Fruit fly (Drosophila melanogaster) whole organism, embryonic: Measurements from ENCODE around the gene MBD-like.

Source experiments
- Bgb ChIP-seq: fragments of 200-800 bp; sonication (Bioruptor generic); IDR thresholded peaks from 2 replicates; pipeline ENCODE4 v1.3.6; 2022; ENCODE audit warnings: missing biosample characterization, missing genetic modification characterization; ENCODE audit not compliant: partially characterized antibody
- CG10147 ChIP-seq: fragments of 200-800 bp; sonication (Bioruptor generic); optimal IDR thresholded peaks from 2 replicates; lab custom pipeline; 2019; ENCODE audit warnings: missing biosample characterization, mild to moderate bottlenecking, missing genetic modification characterization, moderate library complexity
- CG10565 ChIP-seq: fragments of 200-800 bp; sonication (Bioruptor generic); optimal IDR thresholded peaks from 3 replicates; lab custom pipeline; 2016; ENCODE audit warnings: missing biosample characterization, mild to moderate bottlenecking, missing genetic modification characterization
- CG11398 ChIP-seq: fragments of 200-800 bp; sonication (Bioruptor generic); optimal IDR thresholded peaks from 2 replicates; lab custom pipeline; 2016; ENCODE audit warnings: missing biosample characterization, missing genetic modification characterization
- CG12071 ChIP-seq: fragments of 200-800 bp; sonication (Bioruptor generic); optimal IDR thresholded peaks from 3 replicates; lab custom pipeline; 2018; ENCODE audit warnings: missing biosample characterization, mild to moderate bottlenecking, missing genetic modification characterization
- CG12391 ChIP-seq: fragments of 200-800 bp; sonication (Bioruptor generic); optimal IDR thresholded peaks from 3 replicates; lab custom pipeline; 2018; ENCODE audit warnings: missing biosample characterization, mild to moderate bottlenecking, missing genetic modification characterization, moderate library complexity
- CG13775 ChIP-seq: fragments of 200-800 bp; sonication (Bioruptor generic); optimal IDR thresholded peaks from 3 replicates; lab custom pipeline; 2017; ENCODE audit warnings: missing biosample characterization, mild to moderate bottlenecking, missing genetic modification characterization
- CG14014 ChIP-seq: fragments of 200-800 bp; sonication (Bioruptor generic); IDR thresholded peaks from 2 replicates; pipeline ENCODE4 v1.3.6; 2022; ENCODE audit warnings: missing biosample characterization, missing genetic modification characterization
- CG14860 ChIP-seq: fragments of 200-800 bp; sonication (Bioruptor generic); IDR thresholded peaks from 3 replicates; pipeline ENCODE4 v1.3.6; 2022; ENCODE audit warnings: missing biosample characterization, missing genetic modification characterization; ENCODE audit not compliant: partially characterized antibody
- CG16815 ChIP-seq: fragments of 200-800 bp; sonication (Bioruptor generic); optimal IDR thresholded peaks from 3 replicates; lab custom pipeline; 2017; ENCODE audit warnings: missing biosample characterization, mild to moderate bottlenecking, missing genetic modification characterization
- CG17359 ChIP-seq: fragments of 200-800 bp; sonication (Bioruptor generic); optimal IDR thresholded peaks from 3 replicates; lab custom pipeline; 2018; ENCODE audit warnings: missing biosample characterization, mild to moderate bottlenecking, missing genetic modification characterization, moderate library complexity
- CG17802 ChIP-seq: fragments of 200-800 bp; sonication (Bioruptor generic); optimal IDR thresholded peaks from 2 replicates; lab custom pipeline; 2018; ENCODE audit warnings: missing biosample characterization, mild to moderate bottlenecking, missing genetic modification characterization, moderate library complexity
- CG18619 ChIP-seq: fragments of 200-800 bp; sonication (Bioruptor generic); optimal IDR thresholded peaks from 3 replicates; lab custom pipeline; 2017; ENCODE audit warnings: missing biosample characterization, mild to moderate bottlenecking, missing genetic modification characterization
- CG3163 ChIP-seq: fragments of 200-800 bp; sonication (Bioruptor generic); optimal IDR thresholded peaks from 3 replicates; lab custom pipeline; 2016; ENCODE audit warnings: missing biosample characterization, missing genetic modification characterization
- CG32772 ChIP-seq: fragments of 200-800 bp; sonication (Bioruptor generic); IDR thresholded peaks from 2 replicates; pipeline ENCODE4 v1.3.6; 2022; ENCODE audit warnings: missing biosample characterization, missing genetic modification characterization
- CG4707 ChIP-seq: fragments of 200-800 bp; sonication (Bioruptor generic); optimal IDR thresholded peaks from 2 replicates; lab custom pipeline; 2018; ENCODE audit warnings: missing biosample characterization, mild to moderate bottlenecking, missing genetic modification characterization, moderate library complexity
- CG6654 ChIP-seq: fragments of 200-800 bp; sonication (Bioruptor generic); optimal IDR thresholded peaks from 2 replicates; lab custom pipeline; 2017; ENCODE audit warnings: missing biosample characterization, mild to moderate bottlenecking, missing genetic modification characterization
- CG6689 ChIP-seq: fragments of 200-800 bp; sonication (Bioruptor generic); IDR thresholded peaks from 2 replicates; pipeline ENCODE4 v1.3.6; 2022; ENCODE audit warnings: missing biosample characterization, missing genetic modification characterization
- CG6813 ChIP-seq: fragments of 200-800 bp; sonication (Bioruptor generic); optimal IDR thresholded peaks from 2 replicates; lab custom pipeline; 2017; ENCODE audit warnings: missing biosample characterization, missing genetic modification characterization, mild to moderate bottlenecking, moderate library complexity, missing genetic modification reagents
- CG6854 ChIP-seq: fragments of 200-800 bp; sonication (Bioruptor generic); optimal IDR thresholded peaks from 3 replicates; lab custom pipeline; 2017; ENCODE audit warnings: missing biosample characterization, mild to moderate bottlenecking, missing genetic modification characterization
- CG8359 ChIP-seq: fragments of 200-800 bp; sonication (Bioruptor generic); optimal IDR thresholded peaks from 2 replicates; lab custom pipeline; 2017; ENCODE audit warnings: missing biosample characterization, mild to moderate bottlenecking, missing genetic modification characterization, borderline replicate concordance
- CG8765 ChIP-seq: fragments of 200-800 bp; sonication (Bioruptor generic); IDR thresholded peaks from 2 replicates; pipeline ENCODE4 v1.3.6; 2022; ENCODE audit warnings: missing biosample characterization, missing genetic modification characterization
- E2f1 ChIP-seq: fragments of 200-800 bp; sonication (Bioruptor generic); IDR thresholded peaks from 2 replicates; pipeline ENCODE4 v1.3.6; 2022; ENCODE audit warnings: missing biosample characterization, missing genetic modification characterization
- Hr3 ChIP-seq: fragments of 200-800 bp; sonication (Bioruptor generic); optimal IDR thresholded peaks from 3 replicates; lab custom pipeline; 2016; ENCODE audit warnings: missing biosample characterization, missing genetic modification characterization
- Meics ChIP-seq: fragments of 200-800 bp; sonication (Bioruptor generic); optimal IDR thresholded peaks from 2 replicates; lab custom pipeline; 2017; ENCODE audit warnings: missing biosample characterization, mild to moderate bottlenecking, missing genetic modification characterization
- NC2β ChIP-seq: fragments of 200-800 bp; sonication (Bioruptor generic); optimal IDR thresholded peaks from 2 replicates; lab custom pipeline; 2016; ENCODE audit warnings: missing biosample characterization, missing genetic modification characterization
- NK7.1 ChIP-seq: fragments of 200-800 bp; sonication (Bioruptor generic); optimal IDR thresholded peaks from 3 replicates; lab custom pipeline; 2016; ENCODE audit warnings: missing biosample characterization, missing genetic modification characterization
- Nf-YC ChIP-seq: fragments of 200-800 bp; optimal IDR thresholded peaks from 3 replicates; lab custom pipeline; 2019; ENCODE audit warnings: missing biosample characterization, mild to moderate bottlenecking, missing genetic modification characterization, moderate library complexity
- NfI ChIP-seq: fragments of 200-800 bp; sonication (Bioruptor generic); optimal IDR thresholded peaks from 3 replicates; lab custom pipeline; 2018; ENCODE audit warnings: missing biosample characterization, mild to moderate bottlenecking, missing genetic modification characterization, moderate library complexity
- Spps ChIP-seq: fragments of 200-800 bp; sonication (Bioruptor generic); optimal IDR thresholded peaks from 2 replicates; lab custom pipeline; 2018; ENCODE audit warnings: missing biosample characterization, mild to moderate bottlenecking, missing genetic modification characterization
- ab ChIP-seq: fragments of 200-800 bp; sonication (Bioruptor generic); optimal IDR thresholded peaks from 2 replicates; lab custom pipeline; 2016; ENCODE audit warnings: missing biosample characterization, missing genetic modification characterization
- al ChIP-seq: fragments of 200-800 bp; sonication (Bioruptor generic); IDR thresholded peaks from 2 replicates; pipeline ENCODE4 v1.3.6; 2022; ENCODE audit warnings: missing biosample characterization, missing genetic modification characterization
- ap ChIP-seq: fragments of 200-800 bp; sonication (Bioruptor generic); IDR thresholded peaks from 2 replicates; pipeline ENCODE4 v1.3.6; 2022; ENCODE audit warnings: missing biosample characterization, missing genetic modification characterization
- ato ChIP-seq: fragments of 200-800 bp; sonication (Bioruptor generic); IDR thresholded peaks from 2 replicates; pipeline ENCODE4 v1.3.6; 2022; ENCODE audit warnings: missing biosample characterization, missing genetic modification characterization; ENCODE audit not compliant: partially characterized antibody
- bowl ChIP-seq: fragments of 200-800 bp; sonication (Bioruptor generic); IDR thresholded peaks from 2 replicates; pipeline ENCODE4 v1.3.6; 2022; ENCODE audit warnings: missing biosample characterization, missing genetic modification characterization
- chinmo ChIP-seq: fragments of 200-800 bp; sonication (Bioruptor generic); IDR thresholded peaks from 4 replicates; pipeline ENCODE4 v1.3.6; 2022; ENCODE audit warnings: missing biosample characterization, missing genetic modification characterization; ENCODE audit not compliant: partially characterized antibody
- da ChIP-seq: fragments of 200-800 bp; sonication (Bioruptor generic); optimal IDR thresholded peaks from 2 replicates; lab custom pipeline; 2016; ENCODE audit warnings: missing biosample characterization, missing genetic modification characterization
- dimm ChIP-seq: fragments of 200-800 bp; sonication (Bioruptor generic); IDR thresholded peaks from 2 replicates; pipeline ENCODE4 v1.3.6; 2022; ENCODE audit warnings: missing biosample characterization, missing genetic modification characterization
- dmrt11E ChIP-seq: fragments of 200-800 bp; sonication (Bioruptor generic); optimal IDR thresholded peaks from 3 replicates; lab custom pipeline; 2018; ENCODE audit warnings: missing biosample characterization, mild to moderate bottlenecking, missing genetic modification characterization, moderate library complexity
- exex ChIP-seq: fragments of 200-800 bp; sonication (Bioruptor generic); optimal IDR thresholded peaks from 4 replicates; lab custom pipeline; 2018; ENCODE audit warnings: missing biosample characterization, mild to moderate bottlenecking, missing genetic modification characterization, moderate library complexity
- eyg ChIP-seq: fragments of 200-800 bp; sonication (Bioruptor generic); optimal IDR thresholded peaks from 3 replicates; lab custom pipeline; 2016; ENCODE audit warnings: missing biosample characterization, missing genetic modification characterization
- fd64A ChIP-seq: fragments of 200-800 bp; sonication (Bioruptor generic); optimal IDR thresholded peaks from 3 replicates; lab custom pipeline; 2018; ENCODE audit warnings: missing biosample characterization, mild to moderate bottlenecking, missing genetic modification characterization
- fu2 ChIP-seq: fragments of 200-800 bp; sonication (Bioruptor generic); optimal IDR thresholded peaks from 2 replicates; lab custom pipeline; 2016; ENCODE audit warnings: missing biosample characterization, missing genetic modification characterization
- gsb-n ChIP-seq: fragments of 200-800 bp; sonication (Bioruptor generic); optimal IDR thresholded peaks from 3 replicates; lab custom pipeline; 2018; ENCODE audit warnings: missing biosample characterization, mild to moderate bottlenecking, missing genetic modification characterization
- ham ChIP-seq: fragments of 200-800 bp; sonication (Bioruptor generic); IDR thresholded peaks from 2 replicates; pipeline ENCODE4 v1.3.6; 2022; ENCODE audit warnings: missing biosample characterization, missing genetic modification characterization
- her ChIP-seq: fragments of 200-800 bp; sonication (Bioruptor generic); optimal IDR thresholded peaks from 2 replicates; lab custom pipeline; 2016; ENCODE audit warnings: missing biosample characterization, missing genetic modification characterization
- lilli ChIP-seq: fragments of 200-800 bp; sonication (Bioruptor generic); optimal IDR thresholded peaks from 3 replicates; lab custom pipeline; 2016; ENCODE audit warnings: missing biosample characterization, missing genetic modification characterization
- onecut ChIP-seq: fragments of 200-800 bp; sonication (Bioruptor generic); IDR thresholded peaks from 2 replicates; pipeline ENCODE4 v1.3.6; 2022; ENCODE audit warnings: missing biosample characterization, missing genetic modification characterization
- phol ChIP-seq: fragments of 200-800 bp; sonication (Bioruptor generic); optimal IDR thresholded peaks from 3 replicates; lab custom pipeline; 2018; ENCODE audit warnings: missing biosample characterization, mild to moderate bottlenecking, missing genetic modification characterization, moderate library complexity
- tx ChIP-seq: fragments of 200-800 bp; sonication (Bioruptor generic); optimal IDR thresholded peaks from 2 replicates; lab custom pipeline; 2016; ENCODE audit warnings: missing biosample characterization, missing genetic modification characterization
- vvl ChIP-seq: fragments of 200-800 bp; sonication (Bioruptor generic); IDR thresholded peaks from 2 replicates; pipeline ENCODE4 v1.3.6; 2022; ENCODE audit warnings: missing biosample characterization, missing genetic modification characterization

The MBD-like gene

DNA sequence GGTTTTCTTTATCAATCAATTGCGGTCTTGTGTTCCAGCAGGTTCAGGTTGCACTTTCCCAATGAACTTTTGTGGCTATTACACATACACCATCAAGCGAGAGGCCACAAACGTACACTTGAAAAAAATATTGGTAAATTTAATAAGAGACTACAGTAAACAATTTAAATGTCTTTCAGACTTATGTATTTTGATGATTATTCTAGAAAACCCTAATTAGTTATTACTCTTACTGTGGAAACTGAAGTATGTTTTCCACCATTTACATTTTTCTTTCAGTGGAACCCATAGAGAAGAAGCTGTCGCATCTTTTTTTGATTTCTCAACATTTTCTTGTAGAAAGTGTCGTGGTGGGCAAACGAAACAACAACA lies 25.4 kb upstream of the MBD-like start (continued):
- TF ChIP-seq Nf-YC (tag; lab: Kevin White, UChicago): peak; percentile 59
- peak; percentile 75 for TF ChIP-seq onecut (GFP tag; lab: Robert Waterston, UW)
- peak; percentile 84 for TF ChIP-seq al (GFP tag; lab: Robert Waterston, UW)
- TF ChIP-seq tx (GFP tag; lab: Kevin White, UChicago): peak; percentile 91
- TF ChIP-seq CG10147 (GFP tag; lab: Kevin White, UChicago): peak; percentile 83
- TF ChIP-seq NfI (GFP tag; lab: Kevin White, UChicago): peak; percentile 85
- peak; percentile 81 for TF ChIP-seq NK7.1 (GFP tag; lab: Kevin White, UChicago)
- peak; percentile 91 for TF ChIP-seq E2f1
- TF ChIP-seq Meics (GFP tag; lab: Kevin White, UChicago): peak; percentile 86
- TF ChIP-seq exex (tag; lab: Kevin White, UChicago): no peak
- peak; percentile 91 for TF ChIP-seq eyg (GFP tag; lab: Kevin White, UChicago)
- TF ChIP-seq ab (GFP tag; lab: Kevin White, UChicago): peak; percentile 50
- no peak for TF ChIP-seq chinmo
- no peak for TF ChIP-seq CG14860 (GFP tag; lab: Robert Waterston, UW)
- peak; percentile 57 for TF ChIP-seq CG3163
- peak; percentile 95 for TF ChIP-seq phol
- peak; percentile 77 for TF ChIP-seq CG10565 (GFP tag; lab: Kevin White, UChicago)
- peak; percentile 83 for TF ChIP-seq CG8359 (GFP tag; lab: Kevin White, UChicago)
- TF ChIP-seq Hr3 (GFP tag; lab: Kevin White, UChicago): peak; percentile 92
- peak; percentile 90 for TF ChIP-seq NC2β (GFP tag; lab: Kevin White, UChicago)
- peak; percentile 88 for TF ChIP-seq lilli (GFP tag; lab: Kevin White, UChicago)
- TF ChIP-seq CG11398 (GFP tag; lab: Kevin White, UChicago): peak; percentile 94
- TF ChIP-seq gsb-n (tag; lab: Kevin White, UChicago): peak; percentile 97
- peak; percentile 76 for TF ChIP-seq CG6854
- peak; percentile 93 for TF ChIP-seq CG32772 (GFP tag; lab: Robert Waterston, UW)
- TF ChIP-seq CG14014: peak; percentile 90
- peak; percentile 49; the same call in 1 of the 2 replicates for TF ChIP-seq CG8765 (GFP tag; lab: Robert Waterston, UW)
- peak; percentile 79 for TF ChIP-seq fu2 (GFP tag; lab: Kevin White, UChicago)
- peak; percentile 87 for TF ChIP-seq CG12071 (GFP tag; lab: Kevin White, UChicago)
- peak; percentile 79 for TF ChIP-seq bowl (GFP tag; lab: Robert Waterston, UW)
- TF ChIP-seq CG17802 (tag; lab: Kevin White, UChicago): peak; percentile 79
- TF ChIP-seq CG13775: peak; percentile 83
- TF ChIP-seq CG6813 (GFP tag; lab: Kevin White, UChicago): peak; percentile 80
- peak; percentile 97 for TF ChIP-seq vvl (GFP tag; lab: Robert Waterston, UW)
- no peak for TF ChIP-seq ato (GFP tag; lab: Robert Waterston, UW)
- TF ChIP-seq fd64A (GFP tag; lab: Kevin White, UChicago): peak; percentile 77
- TF ChIP-seq Spps (tag; lab: Kevin White, UChicago): peak; percentile 88
- 0 out of 2 replicates have a peak, but pooled peaks have one; percentile 21 for TF ChIP-seq ham (GFP tag; lab: Robert Waterston, UW)
- peak; percentile 90 for TF ChIP-seq ap (GFP tag; lab: Robert Waterston, UW)
- peak; percentile 82 for TF ChIP-seq dmrt11E (tag; lab: Kevin White, UChicago)
- peak; percentile 95 for TF ChIP-seq CG12391 (tag; lab: Kevin White, UChicago)
- no peak for TF ChIP-seq Bgb (GFP tag; lab: Robert Waterston, UW)
- TF ChIP-seq CG6689: peak; percentile 91
- peak; percentile 77 for TF ChIP-seq CG6654
- TF ChIP-seq CG16815: peak; percentile 74
- TF ChIP-seq CG17359 (tag; lab: Kevin White, UChicago): peak; percentile 97
- TF ChIP-seq her (GFP tag; lab: Kevin White, UChicago): peak; percentile 84
- peak; percentile 82 for TF ChIP-seq dimm (GFP tag; lab: Robert Waterston, UW)
- peak; percentile 89 for TF ChIP-seq CG18619 (GFP tag; lab: Kevin White, UChicago)
- peak; percentile 85 for TF ChIP-seq CG4707 (GFP tag; lab: Kevin White, UChicago)
- peak; percentile 82 for TF ChIP-seq da (GFP tag; lab: Kevin White, UChicago)
